Fruit fly (Drosophila melanogaster) whole organism, embryonic: Measurements from ENCODE around the gene CG15332.

Experiments
- Atf3 ChIP-seq: fragments of 200-800 bp; sonication (Bioruptor generic); optimal IDR thresholded peaks from 3 replicates; lab custom pipeline; 2016; ENCODE audit warnings: missing biosample characterization, missing genetic modification characterization
- BEAF-32 ChIP-seq: fragments of 200-800 bp; sonication (Bioruptor generic); optimal IDR thresholded peaks from 3 replicates; lab custom pipeline; 2017; ENCODE audit warnings: missing biosample characterization, missing genetic modification characterization, mild to moderate bottlenecking, moderate library complexity, missing genetic modification reagents
- CG10565 ChIP-seq: fragments of 200-800 bp; sonication (Bioruptor generic); optimal IDR thresholded peaks from 3 replicates; lab custom pipeline; 2016; ENCODE audit warnings: missing biosample characterization, mild to moderate bottlenecking, missing genetic modification characterization
- CG11247 ChIP-seq: fragments of 200-800 bp; sonication (Bioruptor generic); IDR thresholded peaks from 2 replicates; pipeline ENCODE4 v1.3.6; 2022; ENCODE audit warnings: missing biosample characterization, missing genetic modification characterization
- CG11696 ChIP-seq: fragments of 200-800 bp; sonication (Bioruptor generic); IDR thresholded peaks from 2 replicates; pipeline ENCODE4 v1.3.6; 2022; ENCODE audit warnings: missing biosample characterization, missing genetic modification characterization
- CG12071 ChIP-seq: fragments of 200-800 bp; sonication (Bioruptor generic); optimal IDR thresholded peaks from 3 replicates; lab custom pipeline; 2018; ENCODE audit warnings: missing biosample characterization, mild to moderate bottlenecking, missing genetic modification characterization
- CG14014 ChIP-seq: fragments of 200-800 bp; sonication (Bioruptor generic); IDR thresholded peaks from 2 replicates; pipeline ENCODE4 v1.3.6; 2022; ENCODE audit warnings: missing biosample characterization, missing genetic modification characterization
- CG14710 ChIP-seq: fragments of 200-800 bp; sonication (Bioruptor generic); optimal IDR thresholded peaks from 3 replicates; lab custom pipeline; 2019; ENCODE audit warnings: missing biosample characterization, mild to moderate bottlenecking, missing genetic modification characterization, moderate library complexity
- CG15479 ChIP-seq: fragments of 200-800 bp; sonication (Bioruptor generic); optimal IDR thresholded peaks from 3 replicates; lab custom pipeline; 2019; ENCODE audit warnings: missing biosample characterization, mild to moderate bottlenecking, missing genetic modification characterization, moderate library complexity
- CG1603 ChIP-seq: fragments of 200-800 bp; sonication (Bioruptor generic); optimal IDR thresholded peaks from 2 replicates; lab custom pipeline; 2019; ENCODE audit warnings: missing biosample characterization, mild to moderate bottlenecking, missing genetic modification characterization, moderate library complexity
- CG16863 ChIP-seq: fragments of 200-800 bp; sonication (Bioruptor generic); optimal IDR thresholded peaks from 3 replicates; lab custom pipeline; 2016; ENCODE audit warnings: missing biosample characterization, missing genetic modification characterization
- CG17612 ChIP-seq: fragments of 200-800 bp; sonication (Bioruptor generic); IDR thresholded peaks from 2 replicates; pipeline ENCODE4 v1.3.6; 2022; ENCODE audit warnings: missing biosample characterization, missing genetic modification characterization
- CG17802 ChIP-seq: fragments of 200-800 bp; sonication (Bioruptor generic); optimal IDR thresholded peaks from 2 replicates; lab custom pipeline; 2018; ENCODE audit warnings: missing biosample characterization, mild to moderate bottlenecking, missing genetic modification characterization, moderate library complexity
- CG18011 ChIP-seq: fragments of 200-800 bp; sonication (Bioruptor generic); optimal IDR thresholded peaks from 2 replicates; lab custom pipeline; 2017; ENCODE audit warnings: missing biosample characterization, missing genetic modification characterization, mild to moderate bottlenecking, moderate library complexity, missing genotype
- CG18619 ChIP-seq: fragments of 200-800 bp; sonication (Bioruptor generic); optimal IDR thresholded peaks from 3 replicates; lab custom pipeline; 2017; ENCODE audit warnings: missing biosample characterization, mild to moderate bottlenecking, missing genetic modification characterization
- CG3163 ChIP-seq: fragments of 200-800 bp; sonication (Bioruptor generic); optimal IDR thresholded peaks from 3 replicates; lab custom pipeline; 2016; ENCODE audit warnings: missing biosample characterization, missing genetic modification characterization
- CG3281 ChIP-seq: fragments of 200-800 bp; sonication (Bioruptor generic); optimal IDR thresholded peaks from 3 replicates; lab custom pipeline; 2017; ENCODE audit warnings: missing biosample characterization, mild to moderate bottlenecking, missing genetic modification characterization
- CG3407 ChIP-seq: fragments of 200-800 bp; sonication (Bioruptor generic); optimal IDR thresholded peaks from 2 replicates; lab custom pipeline; 2018; ENCODE audit warnings: missing biosample characterization, mild to moderate bottlenecking, missing genetic modification characterization
- CG3838 ChIP-seq: fragments of 200-800 bp; sonication (Bioruptor generic); optimal IDR thresholded peaks from 3 replicates; lab custom pipeline; 2016; ENCODE audit warnings: missing biosample characterization, missing genetic modification characterization
- CG4282 ChIP-seq: fragments of 200-800 bp; sonication (Bioruptor generic); optimal IDR thresholded peaks from 2 replicates; lab custom pipeline; 2016; ENCODE audit warnings: missing biosample characterization, missing genetic modification characterization
- CG6175 ChIP-seq: fragments of 200-800 bp; sonication (Bioruptor generic); IDR thresholded peaks from 3 replicates; pipeline ENCODE4 v1.3.6; 2022; ENCODE audit warnings: missing biosample characterization, missing genetic modification characterization
- CG6854 ChIP-seq: fragments of 200-800 bp; sonication (Bioruptor generic); optimal IDR thresholded peaks from 3 replicates; lab custom pipeline; 2017; ENCODE audit warnings: missing biosample characterization, mild to moderate bottlenecking, missing genetic modification characterization
- CG7556 ChIP-seq: fragments of 200-800 bp; sonication (Bioruptor generic); optimal IDR thresholded peaks from 2 replicates; lab custom pipeline; 2017; ENCODE audit warnings: missing biosample characterization, mild to moderate bottlenecking, missing genetic modification characterization
- CG7745 ChIP-seq: fragments of 200-800 bp; sonication (Bioruptor generic); optimal IDR thresholded peaks from 2 replicates; lab custom pipeline; 2018; ENCODE audit warnings: missing biosample characterization, mild to moderate bottlenecking, missing genetic modification characterization, moderate library complexity
- HHEX ChIP-seq: fragments of 200-800 bp; sonication (Bioruptor generic); optimal IDR thresholded peaks from 3 replicates; lab custom pipeline; 2017; ENCODE audit warnings: missing biosample characterization, mild to moderate bottlenecking, missing genetic modification characterization, missing genetic modification reagents
- HLH3B ChIP-seq: fragments of 200-800 bp; sonication (Bioruptor generic); IDR thresholded peaks from 2 replicates; pipeline ENCODE4 v1.3.6; 2022; ENCODE audit warnings: missing biosample characterization, missing genetic modification characterization
- HmgZ ChIP-seq: fragments of 200-800 bp; sonication (Bioruptor generic); optimal IDR thresholded peaks from 2 replicates; lab custom pipeline; 2018; ENCODE audit warnings: missing biosample characterization, mild to moderate bottlenecking, missing genetic modification characterization
- MTF-1 ChIP-seq: fragments of 200-800 bp; sonication (Bioruptor generic); optimal IDR thresholded peaks from 2 replicates; lab custom pipeline; 2018; ENCODE audit warnings: missing biosample characterization, mild to moderate bottlenecking, missing genetic modification characterization, borderline replicate concordance
- Max ChIP-seq: fragments of 200-800 bp; sonication (Bioruptor generic); optimal IDR thresholded peaks from 2 replicates; lab custom pipeline; 2016; ENCODE audit warnings: missing biosample characterization, mild to moderate bottlenecking, missing genetic modification characterization
- Nf-YA ChIP-seq: fragments of 200-800 bp; sonication (Bioruptor generic); IDR thresholded peaks from 2 replicates; pipeline ENCODE4 v1.3.6; 2022; ENCODE audit warnings: missing biosample characterization, missing genetic modification characterization
- PHDP ChIP-seq: fragments of 200-800 bp; sonication (Bioruptor generic); optimal IDR thresholded peaks from 3 replicates; lab custom pipeline; 2018; ENCODE audit warnings: missing biosample characterization, mild to moderate bottlenecking, missing genetic modification characterization, moderate library complexity
- al ChIP-seq: fragments of 200-800 bp; sonication (Bioruptor generic); IDR thresholded peaks from 2 replicates; pipeline ENCODE4 v1.3.6; 2022; ENCODE audit warnings: missing biosample characterization, missing genetic modification characterization
- ase ChIP-seq: fragments of 200-800 bp; sonication (Bioruptor generic); IDR thresholded peaks from 3 replicates; pipeline ENCODE4 v1.3.6; 2022; ENCODE audit warnings: missing biosample characterization, missing genetic modification characterization
- bowl ChIP-seq: fragments of 200-800 bp; sonication (Bioruptor generic); IDR thresholded peaks from 2 replicates; pipeline ENCODE4 v1.3.6; 2022; ENCODE audit warnings: missing biosample characterization, missing genetic modification characterization
- btn ChIP-seq: fragments of 200-800 bp; sonication (Bioruptor generic); optimal IDR thresholded peaks from 2 replicates; lab custom pipeline; 2016; ENCODE audit warnings: missing biosample characterization, missing genetic modification characterization
- croc ChIP-seq: fragments of 200-800 bp; sonication (Bioruptor generic); conservative IDR thresholded peaks from 3 replicates; pipeline ENCODE4 v1.3.6; 2022; ENCODE audit warnings: missing biosample characterization, missing genetic modification characterization
- fu2 ChIP-seq: fragments of 200-800 bp; sonication (Bioruptor generic); optimal IDR thresholded peaks from 2 replicates; lab custom pipeline; 2016; ENCODE audit warnings: missing biosample characterization, missing genetic modification characterization
- klu ChIP-seq: fragments of 200-800 bp; sonication (Bioruptor generic); IDR thresholded peaks from 2 replicates; pipeline ENCODE4 v1.3.6; 2022; ENCODE audit warnings: missing biosample characterization, missing genetic modification characterization
- knrl ChIP-seq: fragments of 200-800 bp; sonication (Bioruptor generic); IDR thresholded peaks from 3 replicates; pipeline ENCODE4 v1.3.6; 2022; ENCODE audit warnings: missing biosample characterization, missing genetic modification characterization; ENCODE audit not compliant: partially characterized antibody
- pho ChIP-seq: fragments of 200-800 bp; sonication (Bioruptor generic); optimal IDR thresholded peaks from 2 replicates; lab custom pipeline; 2016; ENCODE audit warnings: missing biosample characterization, missing genetic modification characterization
- row ChIP-seq: fragments of 200-800 bp; sonication (Bioruptor generic); IDR thresholded peaks from 3 replicates; pipeline ENCODE4 v1.3.6; 2022; ENCODE audit warnings: missing biosample characterization, missing genetic modification characterization
- scrt ChIP-seq: fragments of 200-800 bp; sonication (Bioruptor generic); optimal IDR thresholded peaks from 2 replicates; lab custom pipeline; 2018; ENCODE audit warnings: missing biosample characterization, mild to moderate bottlenecking, missing genetic modification characterization, moderate library complexity
- slbo ChIP-seq: fragments of 200-800 bp; sonication (Bioruptor generic); IDR thresholded peaks from 2 replicates; pipeline ENCODE4 v1.3.6; 2022; ENCODE audit warnings: missing biosample characterization, missing genetic modification characterization
- so ChIP-seq: fragments of 200-800 bp; sonication (Bioruptor generic); IDR thresholded peaks from 3 replicates; pipeline ENCODE4 v1.3.6; 2022; ENCODE audit warnings: missing biosample characterization, missing genetic modification characterization
- ssp ChIP-seq: fragments of 200-800 bp; sonication (Bioruptor generic); IDR thresholded peaks from 2 replicates; pipeline ENCODE4 v1.3.6; 2022; ENCODE audit warnings: missing biosample characterization, missing genetic modification characterization
- tgo ChIP-seq: fragments of 200-800 bp; sonication (Bioruptor generic); IDR thresholded peaks from 3 replicates; pipeline ENCODE4 v1.3.6; 2022; ENCODE audit warnings: missing biosample characterization, missing genetic modification characterization
- tll ChIP-seq, 2 experiments: fragments of 200-800 bp in 1 of 2; fragments of >200 bp in 1 of 2; sonication (Bioruptor generic) in 1 of 2; optimal IDR thresholded peaks; 2 replicates each; lab custom pipeline; 2017 to 2019; ENCODE audit warnings: missing biosample characterization in 2 of 2, missing genetic modification characterization in 2 of 2, mild to moderate bottlenecking in 1 of 2, moderate library complexity in 1 of 2
- unpg ChIP-seq: fragments of 200-800 bp; sonication (Bioruptor generic); optimal IDR thresholded peaks from 3 replicates; lab custom pipeline; 2018; ENCODE audit warnings: missing biosample characterization, mild to moderate bottlenecking, missing genetic modification characterization, moderate library complexity
- zf30C ChIP-seq: fragments of 200-800 bp; sonication (Bioruptor generic); optimal IDR thresholded peaks from 3 replicates; lab custom pipeline; 2018; ENCODE audit warnings: missing biosample characterization, mild to moderate bottlenecking, missing genetic modification characterization

The CG15332 gene

DNA sequence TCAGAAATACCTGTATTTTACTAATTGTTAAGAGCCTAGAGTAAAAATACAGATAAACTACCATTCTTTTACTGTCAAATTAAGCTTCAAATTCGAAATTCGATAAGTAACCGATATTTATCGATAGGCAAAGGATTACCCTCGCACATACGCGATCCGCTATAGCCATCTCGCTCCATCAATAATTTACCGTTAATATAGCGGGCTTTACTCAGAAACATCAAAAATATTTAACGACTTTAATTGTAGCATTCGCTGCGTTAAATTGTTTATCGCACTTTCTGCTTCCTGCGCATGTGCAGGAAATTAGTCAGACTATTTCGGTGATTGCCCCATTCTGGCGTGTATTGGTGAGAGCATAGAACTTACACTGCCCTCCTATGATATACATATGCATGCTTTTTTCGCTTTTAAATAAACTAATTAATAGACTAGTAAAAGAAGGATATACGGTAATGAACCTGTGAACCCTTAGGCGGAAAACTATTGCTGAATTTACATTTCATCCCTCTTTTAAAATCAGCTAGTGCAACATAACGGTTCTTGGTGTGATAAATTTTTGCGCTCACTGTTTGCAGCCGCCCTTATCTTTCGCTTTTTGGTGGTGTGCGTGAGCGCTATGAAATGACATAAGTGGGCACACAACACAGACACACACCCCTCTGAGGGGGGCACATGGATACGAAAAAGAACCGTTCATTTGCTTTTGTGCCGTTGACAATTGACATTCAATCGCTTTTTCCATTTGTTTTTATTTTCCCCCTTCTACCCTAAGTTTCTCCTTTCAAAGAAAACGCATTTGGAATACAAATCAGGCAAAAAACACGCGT is 47.3 kb downstream of the CG15332 start, which contains the start of the genes dpr14 and spidey:
TSS of gene dpr14 (minus strand) at position 48 of the 830 bp plus-strand sequence.
TSS of gene spidey (plus strand) at position 693 of the 830 bp plus-strand sequence.
- TF ChIP-seq btn (GFP tag; lab: Kevin White, UChicago) (peak; percentile 77), CG12071 (GFP tag; lab: Kevin White, UChicago) (peak; percentile 92), HmgZ (tag; lab: Kevin White, UChicago) (peak; percentile 96), row (GFP tag; lab: Robert Waterston, UW) (peak; percentile 98), pho (GFP tag; lab: Kevin White, UChicago) (peak; percentile 86), ssp (GFP tag; lab: Robert Waterston, UW) (peak; percentile 74), bowl (GFP tag; lab: Robert Waterston, UW) (peak; percentile 77), CG7556 (peak; percentile 90), CG3838 (GFP tag; lab: Kevin White, UChicago) (peak; percentile 62), knrl (GFP tag; lab: Robert Waterston, UW) (no peak), tll (GFP tag; optimal IDR thresholded peaks at IDR 0.05; lab: Kevin White, UChicago) (no peak), zf30C (GFP tag; lab: Kevin White, UChicago) (no peak), HLH3B (GFP tag; lab: Robert Waterston, UW) (peak; percentile 89), MTF-1 (GFP tag; lab: Kevin White, UChicago) (peak; percentile 72), CG15479 (GFP tag; lab: Kevin White, UChicago) (peak; percentile 9), tgo (GFP tag; lab: Robert Waterston, UW) (peak; percentile 93), CG17802 (tag; lab: Kevin White, UChicago) (peak; percentile 66), CG6175 (GFP tag; lab: Robert Waterston, UW) (peak; percentile 80), CG11247 (GFP tag; lab: Robert Waterston, UW) (peak; percentile 86), CG4282 (GFP tag; lab: Kevin White, UChicago) (peak; percentile 73), PHDP (tag; lab: Kevin White, UChicago) (peak; percentile 93), Max (GFP tag; lab: Kevin White, UChicago) (peak; percentile 84), CG11696 (GFP tag; lab: Robert Waterston, UW) (peak; percentile 80), scrt (GFP tag; lab: Kevin White, UChicago) (peak; percentile 90), CG1603 (peak; percentile 92), CG14710 (peak; percentile 83), CG18011 (peak; percentile 71), klu (peak; percentile 77), CG3163 (GFP tag; lab: Kevin White, UChicago) (peak; percentile 50), Nf-YA (GFP tag; lab: Robert Waterston, UW) (peak; percentile 69; the same call in 1 of the 2 replicates), CG7745 (tag; lab: Kevin White, UChicago) (no peak), BEAF-32 (GFP tag; lab: Kevin White, UChicago) (peak; percentile 50), CG17612 (GFP tag; lab: Robert Waterston, UW) (peak; percentile 80), CG6854 (peak; percentile 87), unpg (GFP tag; lab: Kevin White, UChicago) (peak; percentile 92), croc (peak; percentile 75), Atf3 (peak; percentile 89), so (GFP tag; lab: Robert Waterston, UW) (peak; percentile 89), CG18619 (GFP tag; lab: Kevin White, UChicago) (peak; percentile 90), CG16863 (GFP tag; lab: Kevin White, UChicago) (peak; percentile 88), CG14014 (GFP tag; lab: Robert Waterston, UW) (peak; percentile 93), CG3281 (peak; percentile 92), ase (peak; percentile 86), HHEX (peak; percentile 93), CG10565 (GFP tag; lab: Kevin White, UChicago) (peak; percentile 31), slbo (GFP tag; lab: Robert Waterston, UW) (peak; percentile 94), CG3407 (GFP tag; lab: Kevin White, UChicago) (peak; percentile 74), al (GFP tag; lab: Robert Waterston, UW) (peak; percentile 88), fu2 (peak; percentile 89)
